1 fruit fly cellular context compared by ENCODE assay signal in genomic region chr3R:17502862-17503261, dm6.
TF ChIP-seq lines count a peak whose summit lies in the region.

No protein-coding gene starts in this region.

TF ChIP-seq in whole organism, prepupa, 60 proteins besides CTCF, POLR2A, EP300 and RAD21 (continued from another document):
- TF ChIP-seq Lpt (GFP tag; optimal IDR thresholded peaks at IDR 0.05; lab: Kevin White, UChicago) (no peak), CG15336 (GFP tag; IDR thresholded peaks at IDR 0.05; lab: Robert Waterston, UW) (no peak), pdm3 (GFP tag; optimal IDR thresholded peaks at IDR 0.05; lab: Kevin White, UChicago) (no peak), Sox14 (GFP tag; optimal IDR thresholded peaks at IDR 0.05; lab: Kevin White, UChicago) (no peak), fd59A (GFP tag; optimal IDR thresholded peaks at IDR 0.05; lab: Kevin White, UChicago) (no peak), CG10669 (GFP tag; optimal IDR thresholded peaks at IDR 0.05; lab: Kevin White, UChicago) (no peak), Met (GFP tag; optimal IDR thresholded peaks at IDR 0.05; lab: Kevin White, UChicago) (peak; percentile 8), Eip75B (GFP tag; optimal IDR thresholded peaks at IDR 0.05; lab: Kevin White, UChicago) (peak; percentile 1), Eip78C (GFP tag; lab: Kevin White, UChicago) (peak; percentile 68), CG31627 (GFP tag; optimal IDR thresholded peaks at IDR 0.05; lab: Kevin White, UChicago) (no peak), salr (GFP tag; optimal IDR thresholded peaks at IDR 0.05; lab: Kevin White, UChicago) (no peak), eg (GFP tag; IDR thresholded peaks at IDR 0.05; lab: Robert Waterston, UW) (no peak), CG9139 (GFP tag; optimal IDR thresholded peaks at IDR 0.05; lab: Kevin White, UChicago) (no peak), Sox102F (GFP tag; optimal IDR thresholded peaks at IDR 0.05; lab: Kevin White, UChicago) (no peak), CG6163 (GFP tag; IDR thresholded peaks at IDR 0.05; lab: Robert Waterston, UW) (0 out of 3 replicates have a peak, but pooled peaks have one; percentile 17), dac (GFP tag; optimal IDR thresholded peaks at IDR 0.05; lab: Kevin White, UChicago) (no peak), CG34406 (GFP tag; optimal IDR thresholded peaks at IDR 0.05; lab: Kevin White, UChicago) (no peak), cyc (GFP tag; optimal IDR thresholded peaks at IDR 0.05; lab: Kevin White, UChicago) (no peak), svp (GFP tag; lab: Kevin White, UChicago) (peak; percentile 59), vri (GFP tag; optimal IDR thresholded peaks at IDR 0.05; lab: Kevin White, UChicago) (no peak), Eip93F (GFP tag; optimal IDR thresholded peaks at IDR 0.05; lab: Kevin White, UChicago) (no peak), CG4318 (GFP tag; optimal IDR thresholded peaks at IDR 0.05; lab: Kevin White, UChicago) (no peak), acj6 (GFP tag; optimal IDR thresholded peaks at IDR 0.05; lab: Kevin White, UChicago) (no peak), CG7368 (GFP tag; optimal IDR thresholded peaks at IDR 0.05; lab: Kevin White, UChicago) (no peak), Gug (GFP tag; IDR thresholded peaks at IDR 0.05; lab: Robert Waterston, UW) (no peak), CG11294 (GFP tag; IDR thresholded peaks at IDR 0.05; lab: Robert Waterston, UW) (no peak), Hr38 (GFP tag; optimal IDR thresholded peaks at IDR 0.05; lab: Kevin White, UChicago) (no peak), CG8119 (GFP tag; IDR thresholded peaks at IDR 0.05; lab: Robert Waterston, UW) (no peak), spab (GFP tag; optimal IDR thresholded peaks at IDR 0.05; lab: Kevin White, UChicago) (no peak), esn (GFP tag; optimal IDR thresholded peaks at IDR 0.05; lab: Kevin White, UChicago) (peak; percentile 9), achi (GFP tag; optimal IDR thresholded peaks at IDR 0.05; lab: Kevin White, UChicago) (no peak), fkh (GFP tag; optimal IDR thresholded peaks at IDR 0.05; lab: Kevin White, UChicago) (no peak)
